Fruit fly (Drosophila melanogaster) whole organism, embryonic: Measurements from ENCODE around the gene jv.

Source experiments
- Antp ChIP-seq: fragments of 200-800 bp; sonication (Bioruptor generic); optimal IDR thresholded peaks from 3 replicates; lab custom pipeline; 2016; ENCODE audit warnings: missing biosample characterization, missing genetic modification characterization
- Atf6 ChIP-seq: fragments of 200-800 bp; sonication (Bioruptor generic); IDR thresholded peaks from 2 replicates; pipeline ENCODE4 v1.3.6; 2022; ENCODE audit warnings: missing biosample characterization, missing genetic modification characterization
- B-H2 ChIP-seq: fragments of 200-800 bp; sonication (Bioruptor generic); optimal IDR thresholded peaks from 2 replicates; lab custom pipeline; 2018; ENCODE audit warnings: missing biosample characterization, mild to moderate bottlenecking, missing genetic modification characterization
- BtbVII ChIP-seq: fragments of 200-800 bp; sonication (Bioruptor generic); optimal IDR thresholded peaks from 3 replicates; lab custom pipeline; 2017; ENCODE audit warnings: missing biosample characterization, mild to moderate bottlenecking, missing genetic modification characterization
- CG10209 ChIP-seq: fragments of 200-800 bp; sonication (Bioruptor generic); optimal IDR thresholded peaks from 3 replicates; lab custom pipeline; 2017; ENCODE audit warnings: missing biosample characterization, mild to moderate bottlenecking, missing genetic modification characterization, missing genetic modification reagents
- CG10321 ChIP-seq: fragments of 200-800 bp; sonication (Bioruptor generic); IDR thresholded peaks from 2 replicates; pipeline ENCODE4 v1.3.6; 2022; ENCODE audit warnings: missing biosample characterization, missing genetic modification characterization
- CG10654 ChIP-seq: fragments of 200-800 bp; sonication (Bioruptor generic); optimal IDR thresholded peaks from 2 replicates; lab custom pipeline; 2016; ENCODE audit warnings: missing biosample characterization, missing genetic modification characterization
- CG11398 ChIP-seq: fragments of 200-800 bp; sonication (Bioruptor generic); optimal IDR thresholded peaks from 2 replicates; lab custom pipeline; 2016; ENCODE audit warnings: missing biosample characterization, missing genetic modification characterization
- CG11695 ChIP-seq: fragments of 200-800 bp; sonication (Bioruptor generic); IDR thresholded peaks from 3 replicates; pipeline ENCODE4 v1.3.6; 2022; ENCODE audit warnings: missing biosample characterization, missing genetic modification characterization
- CG1233 ChIP-seq: fragments of 200-800 bp; sonication (Bioruptor generic); optimal IDR thresholded peaks from 4 replicates; lab custom pipeline; 2018; ENCODE audit warnings: missing biosample characterization, mild to moderate bottlenecking, missing genetic modification characterization
- CG12659 ChIP-seq: fragments of 200-800 bp; sonication (Bioruptor generic); optimal IDR thresholded peaks from 3 replicates; lab custom pipeline; 2017; ENCODE audit warnings: mild to moderate bottlenecking, missing biosample characterization, missing genetic modification reagents, missing genetic modification characterization
- CG12769 ChIP-seq: fragments of 200-800 bp; sonication (Bioruptor generic); optimal IDR thresholded peaks from 2 replicates; lab custom pipeline; 2019; ENCODE audit warnings: missing biosample characterization, mild to moderate bottlenecking, missing genetic modification characterization, moderate library complexity
- CG14860 ChIP-seq: fragments of 200-800 bp; sonication (Bioruptor generic); IDR thresholded peaks from 3 replicates; pipeline ENCODE4 v1.3.6; 2022; ENCODE audit warnings: missing biosample characterization, missing genetic modification characterization; ENCODE audit not compliant: partially characterized antibody
- CG1832 ChIP-seq: fragments of 200-800 bp; sonication (Bioruptor generic); optimal IDR thresholded peaks from 2 replicates; lab custom pipeline; 2017; ENCODE audit warnings: missing biosample characterization, mild to moderate bottlenecking, missing genetic modification characterization, inconsistent platforms
- CG2875 ChIP-seq: fragments of 200-800 bp; sonication (Bioruptor generic); optimal IDR thresholded peaks from 2 replicates; lab custom pipeline; 2017; ENCODE audit warnings: missing biosample characterization, mild to moderate bottlenecking, missing genetic modification characterization, missing genetic modification reagents
- CG32767 ChIP-seq: fragments of 200-800 bp; sonication (Bioruptor generic); IDR thresholded peaks from 2 replicates; pipeline ENCODE4 v1.3.6; 2022; ENCODE audit warnings: missing biosample characterization, missing genetic modification characterization
- CG4282 ChIP-seq: fragments of 200-800 bp; sonication (Bioruptor generic); optimal IDR thresholded peaks from 2 replicates; lab custom pipeline; 2016; ENCODE audit warnings: missing biosample characterization, missing genetic modification characterization
- CG4360 ChIP-seq: fragments of 200-800 bp; sonication (Bioruptor generic); IDR thresholded peaks from 2 replicates; pipeline ENCODE4 v1.3.6; 2022; ENCODE audit warnings: missing biosample characterization, missing genetic modification characterization
- CG8359 ChIP-seq: fragments of 200-800 bp; sonication (Bioruptor generic); optimal IDR thresholded peaks from 2 replicates; lab custom pipeline; 2017; ENCODE audit warnings: missing biosample characterization, mild to moderate bottlenecking, missing genetic modification characterization, borderline replicate concordance
- CG9437 ChIP-seq: fragments of 200-800 bp; sonication (Bioruptor generic); optimal IDR thresholded peaks from 2 replicates; lab custom pipeline; 2018; ENCODE audit warnings: missing biosample characterization, mild to moderate bottlenecking, missing genetic modification characterization
- CG9817 ChIP-seq: fragments of 200-800 bp; sonication (Bioruptor generic); optimal IDR thresholded peaks from 2 replicates; lab custom pipeline; 2018; ENCODE audit warnings: missing biosample characterization, mild to moderate bottlenecking, missing genetic modification characterization, moderate library complexity
- CTCF ChIP-seq: fragments of 200-800 bp; sonication (Bioruptor generic); optimal IDR thresholded peaks from 2 replicates; lab custom pipeline; 2017; ENCODE audit warnings: missing biosample characterization, mild to moderate bottlenecking, missing genetic modification characterization, moderate library complexity
- Fer2 ChIP-seq: fragments of 200-800 bp; sonication (Bioruptor generic); optimal IDR thresholded peaks from 2 replicates; lab custom pipeline; 2018; ENCODE audit warnings: missing biosample characterization, mild to moderate bottlenecking, missing genetic modification characterization, moderate library complexity
- Hand ChIP-seq: fragments of 200-800 bp; sonication (Bioruptor generic); optimal IDR thresholded peaks from 2 replicates; lab custom pipeline; 2017; ENCODE audit warnings: mild to moderate bottlenecking, missing biosample characterization, missing genetic modification reagents, missing genetic modification characterization
- HmgZ ChIP-seq: fragments of 200-800 bp; sonication (Bioruptor generic); optimal IDR thresholded peaks from 2 replicates; lab custom pipeline; 2018; ENCODE audit warnings: missing biosample characterization, mild to moderate bottlenecking, missing genetic modification characterization
- Hmx ChIP-seq: fragments of 200-800 bp; sonication (Bioruptor generic); optimal IDR thresholded peaks from 2 replicates; lab custom pipeline; 2016; ENCODE audit warnings: missing biosample characterization, missing genetic modification characterization
- Hr39 ChIP-seq: fragments of >200 bp; optimal IDR thresholded peaks from 2 replicates; lab custom pipeline; 2017
- Hsf ChIP-seq: fragments of 200-800 bp; sonication (Bioruptor generic); optimal IDR thresholded peaks from 3 replicates; lab custom pipeline; 2016; ENCODE audit warnings: missing biosample characterization, missing genetic modification characterization
- Max ChIP-seq: fragments of 200-800 bp; sonication (Bioruptor generic); optimal IDR thresholded peaks from 2 replicates; lab custom pipeline; 2016; ENCODE audit warnings: missing biosample characterization, mild to moderate bottlenecking, missing genetic modification characterization
- Meics ChIP-seq: fragments of 200-800 bp; sonication (Bioruptor generic); optimal IDR thresholded peaks from 2 replicates; lab custom pipeline; 2017; ENCODE audit warnings: missing biosample characterization, mild to moderate bottlenecking, missing genetic modification characterization
- Opbp ChIP-seq: fragments of 200-800 bp; sonication (Bioruptor generic); IDR thresholded peaks from 3 replicates; pipeline ENCODE4 v1.3.6; 2022; ENCODE audit warnings: missing biosample characterization, missing genetic modification characterization; ENCODE audit not compliant: partially characterized antibody
- Trl ChIP-seq, 3 experiments: fragments of >200 bp in 2 of 3; fragments of 200-800 bp in 1 of 3; sonication (Bioruptor generic) in 1 of 3; optimal IDR thresholded peaks; 2 replicates in 1 of 3; 3 replicates in 2 of 3; lab custom pipeline; 2016 to 2017; ENCODE audit warnings: missing biosample characterization in 1 of 3, missing genetic modification characterization in 1 of 3
- abd-A ChIP-seq: fragments of 200-800 bp; sonication (Bioruptor generic); optimal IDR thresholded peaks from 3 replicates; lab custom pipeline; 2019; ENCODE audit warnings: missing biosample characterization, mild to moderate bottlenecking, missing genetic modification characterization, moderate library complexity
- ara ChIP-seq: fragments of 200-800 bp; sonication (Bioruptor generic); IDR thresholded peaks from 2 replicates; pipeline ENCODE4 v1.3.6; 2022; ENCODE audit warnings: missing biosample characterization, missing genetic modification characterization
- chm ChIP-seq: fragments of 200-800 bp; sonication (Bioruptor generic); IDR thresholded peaks from 2 replicates; pipeline ENCODE4 v1.3.6; 2022; ENCODE audit warnings: missing biosample characterization, missing genetic modification characterization
- croc ChIP-seq: fragments of 200-800 bp; sonication (Bioruptor generic); conservative IDR thresholded peaks from 3 replicates; pipeline ENCODE4 v1.3.6; 2022; ENCODE audit warnings: missing biosample characterization, missing genetic modification characterization
- fd64A ChIP-seq: fragments of 200-800 bp; sonication (Bioruptor generic); optimal IDR thresholded peaks from 3 replicates; lab custom pipeline; 2018; ENCODE audit warnings: missing biosample characterization, mild to moderate bottlenecking, missing genetic modification characterization
- ftz-f1 ChIP-seq: fragments of 200-800 bp; sonication (Bioruptor generic); optimal IDR thresholded peaks from 2 replicates; lab custom pipeline; 2016; ENCODE audit warnings: missing biosample characterization, missing genetic modification characterization
- gfzf ChIP-seq: fragments of 200-800 bp; sonication (Bioruptor generic); optimal IDR thresholded peaks from 2 replicates; lab custom pipeline; 2016; ENCODE audit warnings: missing biosample characterization, mild to moderate bottlenecking, missing genetic modification characterization, moderate library complexity
- kah ChIP-seq: fragments of 200-800 bp; sonication (Bioruptor generic); optimal IDR thresholded peaks from 2 replicates; lab custom pipeline; 2018; ENCODE audit warnings: missing biosample characterization, mild to moderate bottlenecking, missing genetic modification characterization
- knrl ChIP-seq: fragments of 200-800 bp; sonication (Bioruptor generic); IDR thresholded peaks from 3 replicates; pipeline ENCODE4 v1.3.6; 2022; ENCODE audit warnings: missing biosample characterization, missing genetic modification characterization; ENCODE audit not compliant: partially characterized antibody
- nerfin-1 ChIP-seq: fragments of 200-800 bp; sonication (Bioruptor generic); optimal IDR thresholded peaks from 3 replicates; lab custom pipeline; 2019; ENCODE audit warnings: missing biosample characterization, mild to moderate bottlenecking, missing genetic modification characterization, moderate library complexity
- oc ChIP-seq: fragments of 200-800 bp; sonication (Bioruptor generic); optimal IDR thresholded peaks from 2 replicates; lab custom pipeline; 2018; ENCODE audit warnings: missing biosample characterization, mild to moderate bottlenecking, missing genetic modification characterization, moderate library complexity
- pb ChIP-seq: fragments of 200-800 bp; sonication (Bioruptor generic); optimal IDR thresholded peaks from 3 replicates; lab custom pipeline; 2016; ENCODE audit warnings: missing biosample characterization, missing genetic modification characterization
- pita ChIP-seq: fragments of 200-800 bp; sonication (Bioruptor generic); optimal IDR thresholded peaks from 2 replicates; lab custom pipeline; 2017; ENCODE audit warnings: missing biosample characterization, mild to moderate bottlenecking, missing genetic modification characterization
- psq ChIP-seq: fragments of 200-800 bp; sonication (Bioruptor generic); optimal IDR thresholded peaks from 2 replicates; lab custom pipeline; 2017; ENCODE audit warnings: missing biosample characterization, missing genetic modification characterization
- pum ChIP-seq: fragments of 200-800 bp; sonication (Bioruptor generic); optimal IDR thresholded peaks from 2 replicates; lab custom pipeline; 2016; ENCODE audit warnings: missing biosample characterization, missing genetic modification characterization
- ssp ChIP-seq: fragments of 200-800 bp; sonication (Bioruptor generic); IDR thresholded peaks from 2 replicates; pipeline ENCODE4 v1.3.6; 2022; ENCODE audit warnings: missing biosample characterization, missing genetic modification characterization
- tin ChIP-seq: fragments of 200-800 bp; sonication (Bioruptor generic); optimal IDR thresholded peaks from 3 replicates; lab custom pipeline; 2016; ENCODE audit warnings: missing biosample characterization, missing genetic modification characterization
- tx ChIP-seq: fragments of 200-800 bp; sonication (Bioruptor generic); optimal IDR thresholded peaks from 2 replicates; lab custom pipeline; 2016; ENCODE audit warnings: missing biosample characterization, missing genetic modification characterization
- wor ChIP-seq: fragments of 200-800 bp; sonication (Bioruptor generic); IDR thresholded peaks from 2 replicates; pipeline ENCODE4 v1.3.6; 2022; ENCODE audit warnings: missing biosample characterization, missing genetic modification characterization

Gene jv

DNA sequence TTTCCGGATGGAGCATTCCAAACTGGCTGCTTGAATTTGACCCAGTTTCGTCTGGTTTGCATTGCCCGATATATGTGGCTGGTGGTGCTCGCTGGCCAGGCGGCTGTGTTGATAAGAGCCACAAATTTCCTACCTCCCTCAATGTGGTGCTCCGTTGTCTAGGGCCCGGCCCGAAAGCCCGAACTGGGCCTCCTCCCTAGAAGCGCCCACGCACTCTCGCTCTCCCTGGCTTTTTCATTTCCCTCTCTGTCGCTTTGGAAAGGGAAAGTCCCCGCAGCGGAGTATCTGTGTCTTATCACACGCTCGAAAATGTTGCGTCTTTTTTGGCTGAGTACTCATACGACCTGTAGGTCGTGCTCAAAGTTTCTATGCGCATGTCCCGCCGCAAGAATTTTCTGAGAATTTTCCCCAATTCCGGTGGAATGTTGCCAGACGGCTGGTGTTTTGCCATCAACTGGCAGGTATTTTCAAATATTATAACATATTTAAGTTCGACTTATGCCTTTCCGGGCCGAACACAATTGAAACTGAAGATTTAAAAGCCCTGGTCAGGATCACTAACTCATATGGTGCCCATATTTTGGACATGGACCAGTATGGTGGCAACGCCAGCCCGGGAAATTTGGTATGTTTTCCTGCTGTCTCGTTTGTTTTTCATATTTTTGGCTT is 19.7 kb upstream of the jv start, which contains the start of gene axed (continued):
- TF ChIP-seq kah (GFP tag; lab: Kevin White, UChicago) (no peak), fd64A (GFP tag; lab: Kevin White, UChicago) (no peak), CG11695 (no peak), CG4282 (GFP tag; lab: Kevin White, UChicago) (no peak), CG10321 (GFP tag; lab: Robert Waterston, UW) (no peak), CG14860 (GFP tag; lab: Robert Waterston, UW) (no peak), knrl (GFP tag; lab: Robert Waterston, UW) (no peak), CG8359 (no peak), ftz-f1 (GFP tag; lab: Kevin White, UChicago) (no peak), CG10209 (GFP tag; lab: Kevin White, UChicago) (peak; percentile 3), psq (GFP tag; lab: Kevin White, UChicago) (no peak), Hmx (no peak), Trl (optimal IDR thresholded peaks at IDR 0.05; lab: Kevin White, UChicago) (peak; percentile 42 to 68), Trl (GFP tag; optimal IDR thresholded peaks at IDR 0.05; lab: Kevin White, UChicago) (peak; percentile 36), oc (tag; lab: Kevin White, UChicago) (no peak), Hand (GFP tag; lab: Kevin White, UChicago) (no peak), CG4360 (GFP tag; lab: Robert Waterston, UW) (no peak), CG12659 (GFP tag; lab: Kevin White, UChicago) (peak; percentile 46), BtbVII (peak; percentile 58), pum (GFP tag; lab: Kevin White, UChicago) (no peak), wor (no peak; the same call in 1 of the 2 replicates), Hr39 (lab: Kevin White, UChicago) (no peak), CTCF (GFP tag; lab: Kevin White, UChicago) (no peak), Fer2 (tag; lab: Kevin White, UChicago) (no peak), CG2875 (GFP tag; lab: Kevin White, UChicago) (no peak), Max (GFP tag; lab: Kevin White, UChicago) (no peak), nerfin-1 (tag; lab: Kevin White, UChicago) (peak; percentile 38), chm (no peak), CG9437 (GFP tag; lab: Kevin White, UChicago) (peak; percentile 11), ara (GFP tag; lab: Robert Waterston, UW) (no peak), Hsf (GFP tag; lab: Kevin White, UChicago) (peak; percentile 22), CG10654 (GFP tag; lab: Kevin White, UChicago) (no peak), CG1233 (GFP tag; lab: Kevin White, UChicago) (no peak), pita (GFP tag; lab: Kevin White, UChicago) (no peak), croc (no peak), abd-A (tag; lab: Kevin White, UChicago) (no peak), CG12769 (tag; lab: Kevin White, UChicago) (peak; percentile 90), B-H2 (no peak), CG1832 (GFP tag; lab: Kevin White, UChicago) (no peak), Meics (GFP tag; lab: Kevin White, UChicago) (peak; percentile 66), CG11398 (no peak), Opbp (GFP tag; lab: Robert Waterston, UW) (no peak), tx (GFP tag; lab: Kevin White, UChicago) (no peak), CG32767 (GFP tag; lab: Robert Waterston, UW) (no peak), tin (GFP tag; lab: Kevin White, UChicago) (no peak), Antp (GFP tag; lab: Kevin White, UChicago) (peak; percentile 21), gfzf (GFP tag; lab: Kevin White, UChicago) (peak; percentile 11), CG9817 (tag; lab: Kevin White, UChicago) (peak; percentile 33), pb (GFP tag; lab: Kevin White, UChicago) (no peak), ssp (GFP tag; lab: Robert Waterston, UW) (no peak), HmgZ (no peak), Atf6 (no peak)
